Worm (Caenorhabditis elegans) whole organism, young adult: ENCODE results near the gene Y73C8C.4.
A peak's percentile ranks its signal among the peaks of the same experiment; 100 is the strongest.

Source experiments
- B0019.2 ChIP-seq: fragments of 200-800 bp; sonication (Bioruptor generic); conservative IDR thresholded peaks from 2 replicates; pipeline ENCODE4 v1.3.6; 2022; ENCODE audit warnings: missing genetic modification reagents, missing genetic modification characterization, missing compliant biosample characterization
- F10E7.11 ChIP-seq: sonication (generic microtip); optimal IDR thresholded peaks from 2 replicates; lab custom pipeline; 2017; ENCODE audit warnings: mild to moderate bottlenecking, missing genetic modification characterization, moderate library complexity, missing compliant biosample characterization
- F33H1.4 ChIP-seq: fragments of 200-800 bp; sonication (Bioruptor generic); IDR thresholded peaks from 2 replicates; pipeline ENCODE4 v1.3.6; 2022; ENCODE audit warnings: missing genetic modification reagents, missing genetic modification characterization, missing compliant biosample characterization
- F37B4.10 ChIP-seq: fragments of 200-800 bp; sonication (Bioruptor generic); IDR thresholded peaks from 2 replicates; pipeline ENCODE4 v1.3.6; 2022; ENCODE audit warnings: missing genetic modification characterization, missing compliant biosample characterization
- T07F8.4 ChIP-seq: sonication (generic microtip); optimal IDR thresholded peaks from 2 replicates; lab custom pipeline; 2016; ENCODE audit warnings: mild to moderate bottlenecking, missing genetic modification characterization, moderate library complexity, missing compliant biosample characterization
- Y56A3A.18 ChIP-seq: fragments of 200-800 bp; sonication (Bioruptor generic); IDR thresholded peaks from 2 replicates; pipeline ENCODE4 v1.3.6; 2022; ENCODE audit warnings: missing genetic modification reagents, missing genetic modification characterization, missing compliant biosample characterization
- Y67H2A.10 ChIP-seq: fragments of 200-800 bp; sonication (Bioruptor generic); conservative IDR thresholded peaks from 2 replicates; pipeline ENCODE4 v1.3.6; 2022; ENCODE audit warnings: missing genetic modification reagents, missing genetic modification characterization, missing compliant biosample characterization
- Y95B8A.8 ChIP-seq: fragments of 200-800 bp; sonication (Bioruptor generic); IDR thresholded peaks from 2 replicates; pipeline ENCODE4 v1.3.6; 2022; ENCODE audit warnings: missing genetic modification reagents, missing genetic modification characterization, missing compliant biosample characterization
- ZK185.1 ChIP-seq: sonication (generic microtip); optimal IDR thresholded peaks from 2 replicates; lab custom pipeline; 2016; ENCODE audit warnings: mild to moderate bottlenecking, missing genetic modification characterization, missing compliant biosample characterization; ENCODE audit not compliant: poor library complexity, severe bottlenecking
- akir-1 ChIP-seq: fragments of 200-800 bp; sonication (Bioruptor generic); optimal IDR thresholded peaks from 2 replicates; lab custom pipeline; 2018; ENCODE audit warnings: mild to moderate bottlenecking, missing genetic modification characterization, moderate library complexity, missing compliant biosample characterization
- aptf-2 ChIP-seq: fragments of 200-800 bp; sonication (Bioruptor generic); conservative IDR thresholded peaks from 2 replicates; pipeline ENCODE4 v1.3.6; 2022; ENCODE audit warnings: missing genetic modification reagents, missing genetic modification characterization, missing compliant biosample characterization
- atf-7 ChIP-seq: sonication (generic microtip); optimal IDR thresholded peaks from 2 replicates; lab custom pipeline; 2017; ENCODE audit warnings: mild to moderate bottlenecking, missing genetic modification characterization, missing compliant biosample characterization
- athp-1 ChIP-seq: sonication (generic microtip); optimal IDR thresholded peaks from 2 replicates; lab custom pipeline; 2017; ENCODE audit warnings: mild to moderate bottlenecking, missing genetic modification characterization, missing compliant biosample characterization
- attf-6 ChIP-seq: fragments of 200-800 bp; sonication (Bioruptor generic); IDR thresholded peaks from 2 replicates; pipeline ENCODE4 v1.3.6; 2022; ENCODE audit warnings: missing genetic modification reagents, missing genetic modification characterization, missing compliant biosample characterization
- bed-2 ChIP-seq: fragments of 200-800 bp; sonication (Bioruptor generic); IDR thresholded peaks from 2 replicates; pipeline ENCODE4 v1.3.6; 2022; ENCODE audit warnings: missing genetic modification reagents, missing genetic modification characterization, missing compliant biosample characterization
- cebp-1 ChIP-seq, 2 experiments: fragments of 200-800 bp in 1 of 2; sonication (Bioruptor generic) in 1 of 2; sonication (generic microtip) in 1 of 2; IDR thresholded peaks in 1 of 2; optimal IDR thresholded peaks in 1 of 2; 2 replicates each; pipeline versions ENCODE4 v1.3.6 to Lab custom; 2017 to 2022; ENCODE audit warnings: missing compliant biosample characterization in 2 of 2, missing genetic modification characterization in 2 of 2, mild to moderate bottlenecking in 1 of 2, missing genetic modification reagents in 1 of 2, moderate library complexity in 1 of 2
- ceh-100 ChIP-seq: fragments of 200-800 bp; sonication (Bioruptor generic); IDR thresholded peaks from 2 replicates; pipeline ENCODE4 v1.3.6; 2022; ENCODE audit warnings: missing genetic modification reagents, missing genetic modification characterization, missing compliant biosample characterization
- ceh-27 ChIP-seq: fragments of 200-800 bp; sonication (Bioruptor generic); optimal IDR thresholded peaks from 2 replicates; lab custom pipeline; 2018; ENCODE audit warnings: mild to moderate bottlenecking, missing genetic modification characterization, moderate library complexity, missing compliant biosample characterization
- ceh-91 ChIP-seq: fragments of 200-800 bp; sonication (Bioruptor generic); IDR thresholded peaks from 2 replicates; pipeline ENCODE4 v1.3.6; 2022; ENCODE audit warnings: missing genetic modification reagents, missing genetic modification characterization, missing compliant biosample characterization
- dox-1 ChIP-seq: fragments of 200-800 bp; sonication (Bioruptor generic); IDR thresholded peaks from 2 replicates; pipeline ENCODE4 v1.3.6; 2022; ENCODE audit warnings: missing genetic modification reagents, missing genetic modification characterization, missing compliant biosample characterization
- egl-18 ChIP-seq: fragments of 200-800 bp; sonication (Bioruptor generic); IDR thresholded peaks from 2 replicates; pipeline ENCODE4 v1.3.6; 2022; ENCODE audit warnings: missing genetic modification reagents, missing genetic modification characterization, missing compliant biosample characterization
- hmg-20 ChIP-seq: fragments of 200-800 bp; sonication (Bioruptor generic); IDR thresholded peaks from 2 replicates; pipeline ENCODE4 v1.3.6; 2022; ENCODE audit warnings: missing genetic modification reagents, missing genetic modification characterization, missing compliant biosample characterization
- hsf-1 ChIP-seq: fragments of 200-800 bp; sonication (Bioruptor generic); IDR thresholded peaks from 2 replicates; pipeline ENCODE4 v1.3.6; 2022; ENCODE audit warnings: missing genetic modification reagents, missing genetic modification characterization, missing compliant biosample characterization
- lag-1 ChIP-seq: fragments of 200-800 bp; sonication (Bioruptor generic); IDR thresholded peaks from 2 replicates; pipeline ENCODE4 v1.3.6; 2022; ENCODE audit warnings: missing genetic modification reagents, missing genetic modification characterization, missing compliant biosample characterization
- madf-10 ChIP-seq: sonication (generic microtip); optimal IDR thresholded peaks from 2 replicates; lab custom pipeline; 2016; ENCODE audit warnings: mild to moderate bottlenecking, missing genetic modification characterization, missing compliant biosample characterization
- madf-3 ChIP-seq: fragments of 200-800 bp; sonication (Bioruptor generic); IDR thresholded peaks from 2 replicates; pipeline ENCODE4 v1.3.6; 2022; ENCODE audit warnings: missing genetic modification reagents, missing genetic modification characterization, missing compliant biosample characterization
- mes-4 ChIP-seq: sonication (generic microtip); optimal IDR thresholded peaks from 2 replicates; lab custom pipeline; 2016; ENCODE audit warnings: missing genotype, missing genetic modification characterization, missing compliant biosample characterization
- nfya-1 ChIP-seq: sonication (generic microtip); optimal IDR thresholded peaks from 2 replicates; lab custom pipeline; 2017; ENCODE audit warnings: antibody characterized with exemption, missing compliant biosample characterization, missing genetic modification characterization, borderline replicate concordance; ENCODE audit not compliant: insufficient read depth
- nfya-2 ChIP-seq: fragments of 200-800 bp; sonication (Bioruptor generic); IDR thresholded peaks from 2 replicates; pipeline ENCODE4 v1.3.6; 2022; ENCODE audit warnings: missing genetic modification reagents, missing genetic modification characterization, missing compliant biosample characterization
- nhr-120 ChIP-seq: fragments of 200-800 bp; sonication (Bioruptor generic); IDR thresholded peaks from 2 replicates; pipeline ENCODE4 v1.3.6; 2022; ENCODE audit warnings: missing genetic modification characterization, missing compliant biosample characterization
- pbrm-1 ChIP-seq: fragments of 200-800 bp; sonication (Bioruptor generic); IDR thresholded peaks from 2 replicates; pipeline ENCODE4 v1.3.6; 2022; ENCODE audit warnings: missing genetic modification reagents, missing genetic modification characterization, missing compliant biosample characterization
- rcor-1 ChIP-seq: fragments of 200-800 bp; sonication (Bioruptor generic); IDR thresholded peaks from 2 replicates; pipeline ENCODE4 v1.3.6; 2022; ENCODE audit warnings: missing genetic modification reagents, missing genetic modification characterization, missing compliant biosample characterization
- rec-8 ChIP-seq, 2 experiments: sonication (generic microtip); optimal IDR thresholded peaks; 2 replicates each; lab custom pipeline; 2016; ENCODE audit warnings: mild to moderate bottlenecking in 2 of 2, missing genetic modification characterization in 2 of 2, missing genetic modification reagents in 2 of 2, missing genotype in 2 of 2, missing biosample characterization in 1 of 2, missing compliant biosample characterization in 1 of 2, moderate library complexity in 1 of 2
- rpc-1 ChIP-seq, 2 experiments: fragments of 150-350 bp in 1 of 2; sonication (generic microtip) in 1 of 2; optimal IDR thresholded peaks; 2 replicates each; lab custom pipeline; 2014 to 2018; ENCODE audit warnings: missing biosample characterization in 1 of 2, missing genetic modification characterization in 1 of 2, missing genetic modification reagents in 1 of 2, missing genotype in 1 of 2
- sdz-38 ChIP-seq: sonication (generic microtip); optimal IDR thresholded peaks from 2 replicates; lab custom pipeline; 2016; ENCODE audit warnings: missing genotype, missing genetic modification characterization, missing compliant biosample characterization
- sptf-2 ChIP-seq: fragments of 200-800 bp; sonication (Bioruptor generic); optimal IDR thresholded peaks from 2 replicates; lab custom pipeline; 2018; ENCODE audit warnings: mild to moderate bottlenecking, missing genetic modification characterization, missing compliant biosample characterization
- tbp1 ChIP-seq: fragments of 200-800 bp; sonication (Bioruptor generic); optimal IDR thresholded peaks from 2 replicates; lab custom pipeline; 2018; ENCODE audit warnings: mild to moderate bottlenecking, missing genetic modification characterization, missing compliant biosample characterization
- unc-62 ChIP-seq: fragments of 150-350 bp; optimal IDR thresholded peaks from 2 replicates; lab custom pipeline; 2014; ENCODE audit warnings: missing biosample characterization, missing genetic modification reagents, missing genetic modification characterization
- xnd-1 ChIP-seq: sonication (generic microtip); optimal IDR thresholded peaks from 2 replicates; lab custom pipeline; 2016; ENCODE audit warnings: missing genotype, missing genetic modification reagents, missing genetic modification characterization, missing compliant biosample characterization
- zfh-2 ChIP-seq: fragments of 200-800 bp; sonication (Bioruptor generic); conservative IDR thresholded peaks from 2 replicates; pipeline ENCODE4 v1.3.6; 2022; ENCODE audit warnings: missing genetic modification reagents, missing genetic modification characterization, missing compliant biosample characterization
- ztf-18 ChIP-seq: sonication (generic microtip); optimal IDR thresholded peaks from 2 replicates; lab custom pipeline; 2016; ENCODE audit warnings: missing genotype, mild to moderate bottlenecking, missing genetic modification characterization, missing compliant biosample characterization
- ztf-22 ChIP-seq: fragments of 200-800 bp; sonication (Bioruptor generic); optimal IDR thresholded peaks from 2 replicates; lab custom pipeline; 2018; ENCODE audit warnings: mild to moderate bottlenecking, missing genetic modification characterization, moderate library complexity, missing compliant biosample characterization
- ztf-28 ChIP-seq: fragments of 200-800 bp; sonication (Bioruptor generic); IDR thresholded peaks from 2 replicates; pipeline ENCODE4 v1.3.6; 2022; ENCODE audit warnings: missing genetic modification reagents, missing genetic modification characterization, missing compliant biosample characterization
- ztf-3 ChIP-seq: fragments of 200-800 bp; sonication (Bioruptor generic); optimal IDR thresholded peaks from 2 replicates; lab custom pipeline; 2018; ENCODE audit warnings: mild to moderate bottlenecking, missing genetic modification characterization, missing compliant biosample characterization

Gene Y73C8C.4

ce11 chrV:3132116-3132515, 30.2 kb upstream of the Y73C8C.4 start (continued):
- TF ChIP-seq B0019.2 (GFP tag; lab: Robert Waterston, UW) = no peak
- TF ChIP-seq atf-7 (tag; lab: Kevin White, UChicago) = no peak
- no peak for TF ChIP-seq madf-3 (GFP tag; lab: Robert Waterston, UW)
- TF ChIP-seq ceh-100 (GFP tag; lab: Robert Waterston, UW) = no peak
- TF ChIP-seq sdz-38 (tag; lab: Kevin White, UChicago) = no peak
- no peak for TF ChIP-seq Y67H2A.10 (GFP tag; lab: Robert Waterston, UW)
- TF ChIP-seq F33H1.4 (GFP tag; lab: Robert Waterston, UW) = no peak
- TF ChIP-seq Y95B8A.8 (GFP tag; lab: Robert Waterston, UW) = no peak
- TF ChIP-seq athp-1 (tag; lab: Kevin White, UChicago) = no peak
- no peak for TF ChIP-seq xnd-1
- no peak for TF ChIP-seq tbp1 (GFP tag; lab: Kevin White, UChicago)
- peak; percentile 22; the same call in 1 of the 2 replicates for TF ChIP-seq bed-2
- TF ChIP-seq madf-10 = no peak
- no peak for TF ChIP-seq ztf-3 (GFP tag; lab: Kevin White, UChicago)
- no peak for TF ChIP-seq T07F8.4
- TF ChIP-seq rcor-1 (GFP tag; lab: Robert Waterston, UW) = no peak
- TF ChIP-seq nhr-120 (GFP tag; lab: Robert Waterston, UW) = no peak
- TF ChIP-seq nfya-2 (GFP tag; lab: Robert Waterston, UW) = no peak
- TF ChIP-seq zfh-2 (GFP tag; lab: Robert Waterston, UW) = peak; percentile 97
- TF ChIP-seq ceh-91 = no peak
- TF ChIP-seq Y56A3A.18 (GFP tag; lab: Robert Waterston, UW) = no peak
- no peak for TF ChIP-seq nfya-1
- no peak for TF ChIP-seq egl-18 (GFP tag; lab: Robert Waterston, UW)
- TF ChIP-seq lag-1 (GFP tag; lab: Robert Waterston, UW) = no peak
- no peak for TF ChIP-seq ZK185.1 (tag; lab: Kevin White, UChicago)
- TF ChIP-seq F10E7.11 (tag; lab: Kevin White, UChicago) = peak; percentile 38
- no peak for TF ChIP-seq aptf-2 (GFP tag; lab: Robert Waterston, UW)
- no peak for TF ChIP-seq ztf-22 (GFP tag; lab: Kevin White, UChicago)
- TF ChIP-seq cebp-1 (GFP tag; IDR thresholded peaks at IDR 0.05; lab: Robert Waterston, UW) = no peak
- no peak for TF ChIP-seq cebp-1 (tag; optimal IDR thresholded peaks at IDR 0.05; lab: Kevin White, UChicago)
- no peak for TF ChIP-seq rpc-1 (optimal IDR thresholded peaks at IDR 0.05; lab: Kevin White, UChicago)
- no peak for TF ChIP-seq rpc-1 (tag; optimal IDR thresholded peaks at IDR 0.05; lab: Kevin White, UChicago)
- TF ChIP-seq attf-6 = no peak
- TF ChIP-seq dox-1 (GFP tag; lab: Robert Waterston, UW) = peak; percentile 13; the same call in 1 of the 2 replicates
- TF ChIP-seq hmg-20 (GFP tag; lab: Robert Waterston, UW) = no peak
- no peak for TF ChIP-seq F37B4.10 (GFP tag; lab: Robert Waterston, UW)
- no peak for TF ChIP-seq ztf-18
- TF ChIP-seq akir-1 (GFP tag; lab: Kevin White, UChicago) = no peak
- no peak for TF ChIP-seq sptf-2 (GFP tag; lab: Kevin White, UChicago)
- 0 out of 2 replicates have a peak, but pooled peaks have one; percentile 17 for TF ChIP-seq ztf-28

- TF ChIP-seq rec-8 (tag; optimal IDR thresholded peaks at IDR 0.05; lab: Kevin White, UChicago) = no peak
- TF ChIP-seq unc-62 (GFP tag; lab: Kevin White, UChicago) = no peak
- no peak for TF ChIP-seq mes-4 (tag; lab: Kevin White, UChicago)
- TF ChIP-seq ceh-27 (GFP tag; lab: Kevin White, UChicago) = no peak
- no peak for TF ChIP-seq hsf-1 (GFP tag; lab: Robert Waterston, UW)
- no peak for TF ChIP-seq pbrm-1 (GFP tag; lab: Robert Waterston, UW)
These were observed 26.9 kb upstream of the Y73C8C.4 start, which contains the start of gene tat-6 for ce11 chrV:3128803-3129202. Gene tat-6, plus strand, starts transcription at chrV:3129103.
